Worm (Caenorhabditis elegans) whole organism, late embryonic: Measurements from ENCODE around the gene lys-1.

Experiments used
- C08G9.2 ChIP-seq: sonication (generic microtip); optimal IDR thresholded peaks from 2 replicates; lab custom pipeline; 2016; ENCODE audit warnings: mild to moderate bottlenecking, missing genetic modification characterization, moderate library complexity, missing compliant biosample characterization
- K09A11.1 ChIP-seq: sonication (generic microtip); optimal IDR thresholded peaks from 2 replicates; lab custom pipeline; 2017; ENCODE audit warnings: antibody characterized with exemption, mild to moderate bottlenecking, missing genetic modification characterization, missing compliant biosample characterization; ENCODE audit not compliant: insufficient read depth
- T23F11.4 ChIP-seq: fragments of 200-800 bp; sonication (Bioruptor generic); optimal IDR thresholded peaks from 2 replicates; lab custom pipeline; 2018; ENCODE audit warnings: mild to moderate bottlenecking, missing genetic modification characterization, missing compliant biosample characterization
- ahr-1 ChIP-seq: sonication (generic microtip); optimal IDR thresholded peaks from 2 replicates; lab custom pipeline; 2016; ENCODE audit warnings: missing genetic modification characterization, missing compliant biosample characterization
- ceh-18 ChIP-seq: sonication (generic microtip); optimal IDR thresholded peaks from 2 replicates; lab custom pipeline; 2016; ENCODE audit warnings: missing genetic modification characterization, missing compliant biosample characterization
- ceh-22 ChIP-seq: sonication (generic microtip); optimal IDR thresholded peaks from 2 replicates; lab custom pipeline; 2017; ENCODE audit warnings: missing biosample characterization, missing genetic modification characterization
- ceh-30 ChIP-seq: fragments of 150-350 bp; optimal IDR thresholded peaks from 2 replicates; lab custom pipeline; 2014; ENCODE audit warnings: missing biosample characterization, missing genetic modification characterization
- ceh-31 ChIP-seq: sonication (generic microtip); optimal IDR thresholded peaks from 2 replicates; lab custom pipeline; 2016; ENCODE audit warnings: missing genetic modification characterization, missing compliant biosample characterization
- ceh-9 ChIP-seq: sonication (generic microtip); optimal IDR thresholded peaks from 2 replicates; lab custom pipeline; 2016; ENCODE audit warnings: mild to moderate bottlenecking, missing genetic modification characterization, inconsistent platforms, missing compliant biosample characterization
- elt-2 ChIP-seq: sonication (generic microtip); optimal IDR thresholded peaks from 2 replicates; lab custom pipeline; 2016; ENCODE audit warnings: missing genetic modification reagents, missing genetic modification characterization, missing compliant biosample characterization
- elt-4 ChIP-seq: sonication (generic microtip); optimal IDR thresholded peaks from 2 replicates; lab custom pipeline; 2016; ENCODE audit warnings: missing genetic modification characterization, missing compliant biosample characterization
- ets-4 ChIP-seq: sonication (generic microtip); optimal IDR thresholded peaks from 2 replicates; lab custom pipeline; 2016; ENCODE audit warnings: missing genetic modification characterization, missing compliant biosample characterization
- eyg-1 ChIP-seq: sonication (generic microtip); optimal IDR thresholded peaks from 2 replicates; lab custom pipeline; 2016; ENCODE audit warnings: missing genotype, missing genetic modification characterization, missing compliant biosample characterization
- fax-1 ChIP-seq: sonication (generic microtip); optimal IDR thresholded peaks from 2 replicates; lab custom pipeline; 2016; ENCODE audit warnings: missing genotype, missing genetic modification characterization, missing compliant biosample characterization
- gmeb-2 ChIP-seq: sonication (generic microtip); optimal IDR thresholded peaks from 2 replicates; lab custom pipeline; 2016; ENCODE audit warnings: missing genetic modification characterization, inconsistent platforms, missing compliant biosample characterization
- hlh-30 ChIP-seq: sonication (generic microtip); optimal IDR thresholded peaks from 2 replicates; lab custom pipeline; 2017; ENCODE audit warnings: antibody characterized with exemption, missing genetic modification characterization, missing compliant biosample characterization; ENCODE audit not compliant: insufficient read depth
- madf-2 ChIP-seq: sonication (generic microtip); optimal IDR thresholded peaks from 2 replicates; lab custom pipeline; 2017; ENCODE audit warnings: missing genetic modification characterization, missing compliant biosample characterization
- mec-3 ChIP-seq: sonication (generic microtip); optimal IDR thresholded peaks from 2 replicates; lab custom pipeline; 2016; ENCODE audit warnings: borderline replicate concordance, missing genetic modification characterization, missing compliant biosample characterization
- nfya-1 ChIP-seq: sonication (generic microtip); optimal IDR thresholded peaks from 2 replicates; lab custom pipeline; 2017; ENCODE audit warnings: missing genetic modification characterization, mild to moderate bottlenecking, missing compliant biosample characterization, antibody characterized with exemption, moderate library complexity
- pat-9 ChIP-seq: fragments of 200-800 bp; sonication (Bioruptor generic); optimal IDR thresholded peaks from 2 replicates; lab custom pipeline; 2018; ENCODE audit warnings: mild to moderate bottlenecking, missing genetic modification characterization, moderate library complexity, missing compliant biosample characterization
- pha-2 ChIP-seq: sonication (generic microtip); optimal IDR thresholded peaks from 2 replicates; lab custom pipeline; 2017; ENCODE audit warnings: mild to moderate bottlenecking, missing genetic modification characterization, missing compliant biosample characterization
- sox-4 ChIP-seq: sonication (generic microtip); optimal IDR thresholded peaks from 2 replicates; lab custom pipeline; 2017; ENCODE audit warnings: mild to moderate bottlenecking, missing genetic modification characterization, inconsistent platforms, missing compliant biosample characterization
- unc-55 ChIP-seq: sonication (generic microtip); optimal IDR thresholded peaks from 2 replicates; lab custom pipeline; 2017; ENCODE audit warnings: missing biosample characterization, missing genetic modification reagents, missing genetic modification characterization
- zip-5 ChIP-seq: sonication (generic microtip); optimal IDR thresholded peaks from 2 replicates; lab custom pipeline; 2016; ENCODE audit warnings: missing genetic modification characterization, missing compliant biosample characterization
- ztf-16 ChIP-seq: sonication (generic microtip); optimal IDR thresholded peaks from 2 replicates; lab custom pipeline; 2017; ENCODE audit warnings: missing genetic modification characterization, missing compliant biosample characterization

lys-1 gene

ce11 chrV:10323537-10323936 lies 45.8 kb downstream of the lys-1 start:
- TF ChIP-seq ztf-16, result no peak
- no peak for TF ChIP-seq pat-9 (tag; lab: Kevin White, UChicago)
- TF ChIP-seq fax-1 (tag; lab: Kevin White, UChicago), result no peak
- TF ChIP-seq ceh-31 (tag; lab: Kevin White, UChicago), result no peak
- TF ChIP-seq T23F11.4 (GFP tag; lab: Kevin White, UChicago), result no peak
- TF ChIP-seq gmeb-2 (tag; lab: Kevin White, UChicago), result no peak
- no peak for TF ChIP-seq zip-5
- no peak for TF ChIP-seq elt-4 (tag; lab: Kevin White, UChicago)
- no peak for TF ChIP-seq eyg-1
- TF ChIP-seq ceh-18 (tag; lab: Kevin White, UChicago), result no peak
- TF ChIP-seq C08G9.2 (tag; lab: Kevin White, UChicago), result no peak
- no peak for TF ChIP-seq hlh-30 (tag; lab: Kevin White, UChicago)
- TF ChIP-seq, all 69 proteins: peak for 0

- TF ChIP-seq pat-9 (tag; lab: Kevin White, UChicago) (no peak), ceh-30 (tag; lab: Kevin White, UChicago) (no peak), ahr-1 (tag; lab: Kevin White, UChicago) (no peak), madf-2 (tag; lab: Kevin White, UChicago) (no peak), ceh-9 (tag; lab: Kevin White, UChicago) (no peak), nfya-1 (tag; lab: Kevin White, UChicago) (no peak), sox-4 (no peak), elt-2 (tag; lab: Kevin White, UChicago) (no peak), ceh-31 (tag; lab: Kevin White, UChicago) (no peak), fax-1 (tag; lab: Kevin White, UChicago) (no peak), pha-2 (tag; lab: Kevin White, UChicago) (no peak), unc-55 (no peak), K09A11.1 (tag; lab: Kevin White, UChicago) (no peak), ets-4 (tag; lab: Kevin White, UChicago) (no peak), mec-3 (tag; lab: Kevin White, UChicago) (no peak), ceh-22 (tag; lab: Kevin White, UChicago) (no peak), hlh-30 (tag; lab: Kevin White, UChicago) (no peak), C08G9.2 (tag; lab: Kevin White, UChicago) (no peak)
These were observed 50.4 kb downstream of the lys-1 start for ce11 chrV:10328080-10328479.
